Fruit fly (Drosophila melanogaster): ENCODE data around the gene Gdh.

- TF ChIP-seq CG8478 (optimal IDR thresholded peaks at IDR 0.05) (no peak), CTCF (optimal IDR thresholded peaks at IDR 0.05) (no peak)
Measured at dm6 chr3R:23915967-23916366, 26.9 kb downstream of the Gdh start.

Data from S2 (cell line).